Worm (Caenorhabditis elegans) whole organism, late embryonic: ENCODE data around the gene pyp-1.

Source experiments
- ceh-18 ChIP-seq: sonication (generic microtip); optimal IDR thresholded peaks from 2 replicates; lab custom pipeline; 2016; ENCODE audit warnings: missing genetic modification characterization, missing compliant biosample characterization
- ceh-22 ChIP-seq: sonication (generic microtip); optimal IDR thresholded peaks from 2 replicates; lab custom pipeline; 2017; ENCODE audit warnings: missing biosample characterization, missing genetic modification characterization
- ceh-48 ChIP-seq: sonication (generic microtip); optimal IDR thresholded peaks from 2 replicates; lab custom pipeline; 2016; ENCODE audit warnings: missing genetic modification characterization, inconsistent platforms, missing compliant biosample characterization
- ets-4 ChIP-seq: sonication (generic microtip); optimal IDR thresholded peaks from 2 replicates; lab custom pipeline; 2016; ENCODE audit warnings: missing genetic modification characterization, missing compliant biosample characterization
- lim-6 ChIP-seq: sonication (generic microtip); optimal IDR thresholded peaks from 2 replicates; lab custom pipeline; 2016; ENCODE audit warnings: missing genetic modification characterization, missing compliant biosample characterization
- lin-11 ChIP-seq: fragments of 200-800 bp; sonication (Bioruptor generic); optimal IDR thresholded peaks from 2 replicates; lab custom pipeline; 2018; ENCODE audit warnings: mild to moderate bottlenecking, missing genetic modification characterization, missing compliant biosample characterization
- mec-3 ChIP-seq: sonication (generic microtip); optimal IDR thresholded peaks from 2 replicates; lab custom pipeline; 2016; ENCODE audit warnings: borderline replicate concordance, missing genetic modification characterization, missing compliant biosample characterization
- nfya-1 ChIP-seq: sonication (generic microtip); optimal IDR thresholded peaks from 2 replicates; lab custom pipeline; 2017; ENCODE audit warnings: missing genetic modification characterization, mild to moderate bottlenecking, missing compliant biosample characterization, antibody characterized with exemption, moderate library complexity
- pag-3 ChIP-seq: sonication (generic microtip); optimal IDR thresholded peaks from 2 replicates; lab custom pipeline; 2016; ENCODE audit warnings: missing compliant biosample characterization, missing genetic modification characterization, borderline replicate concordance
- ref-2 ChIP-seq: sonication (generic microtip); optimal IDR thresholded peaks from 2 replicates; lab custom pipeline; 2016; ENCODE audit warnings: missing genetic modification characterization, missing compliant biosample characterization
- zip-5 ChIP-seq: sonication (generic microtip); optimal IDR thresholded peaks from 2 replicates; lab custom pipeline; 2016; ENCODE audit warnings: missing genetic modification characterization, missing compliant biosample characterization

pyp-1 gene

DNA sequence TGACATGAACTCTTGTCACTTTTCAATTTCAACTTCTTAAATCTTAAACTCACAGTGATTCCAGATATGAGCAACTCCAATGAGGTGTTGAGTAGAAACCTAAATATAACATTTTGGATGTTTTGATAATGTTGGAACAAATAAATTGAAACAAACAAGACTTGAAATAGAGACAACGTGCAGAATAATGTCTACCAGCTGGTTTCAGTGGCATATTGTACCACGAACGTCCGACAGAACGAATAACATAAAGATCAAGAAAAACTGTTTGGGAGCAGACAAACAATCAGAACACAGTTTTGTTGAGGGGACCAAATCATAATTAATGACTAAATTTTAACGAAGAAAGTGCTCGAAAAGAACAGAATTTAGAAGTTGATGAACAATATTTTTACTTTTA is 45.4 kb downstream of the pyp-1 start, which contains the start of gene gon-1:
gon-1 (minus strand) TSS at position 101 of the 400 bp plus-strand sequence.
- no peak for TF ChIP-seq ceh-48 (tag; lab: Kevin White, UChicago)
- no peak for TF ChIP-seq mec-3 (tag; lab: Kevin White, UChicago)
- TF ChIP-seq ceh-22 (tag; lab: Kevin White, UChicago): no peak
- TF ChIP-seq lin-11 (tag; lab: Kevin White, UChicago): no peak
- TF ChIP-seq ets-4 (tag; lab: Kevin White, UChicago): no peak
- TF ChIP-seq zip-5 (tag; lab: Kevin White, UChicago): no peak
- no peak for TF ChIP-seq lim-6 (tag; lab: Kevin White, UChicago)
- TF ChIP-seq pag-3 (tag; lab: Kevin White, UChicago): no peak
- TF ChIP-seq ref-2 (tag; lab: Kevin White, UChicago): no peak

- TF ChIP-seq ceh-18 (tag; lab: Kevin White, UChicago) (peak; percentile 40), nfya-1 (tag; lab: Kevin White, UChicago) (no peak), mec-3 (tag; lab: Kevin White, UChicago) (no peak)
Observed at ce11 chrIV:9948035-9948434, 50.7 kb downstream of the pyp-1 start.
